Worm (Caenorhabditis elegans) whole organism, L4/young adult: ENCODE data around the gene mboa-2.

Experiments used
- W03F9.2 ChIP-seq: fragments of 150-350 bp; optimal IDR thresholded peaks from 2 replicates; lab custom pipeline; 2014; ENCODE audit warnings: missing biosample characterization, missing genetic modification characterization
- him-1 ChIP-seq: sonication (generic microtip); optimal IDR thresholded peaks from 2 replicates; lab custom pipeline; 2016; ENCODE audit warnings: missing genotype, missing genetic modification reagents, missing genetic modification characterization, missing compliant biosample characterization

DNA sequence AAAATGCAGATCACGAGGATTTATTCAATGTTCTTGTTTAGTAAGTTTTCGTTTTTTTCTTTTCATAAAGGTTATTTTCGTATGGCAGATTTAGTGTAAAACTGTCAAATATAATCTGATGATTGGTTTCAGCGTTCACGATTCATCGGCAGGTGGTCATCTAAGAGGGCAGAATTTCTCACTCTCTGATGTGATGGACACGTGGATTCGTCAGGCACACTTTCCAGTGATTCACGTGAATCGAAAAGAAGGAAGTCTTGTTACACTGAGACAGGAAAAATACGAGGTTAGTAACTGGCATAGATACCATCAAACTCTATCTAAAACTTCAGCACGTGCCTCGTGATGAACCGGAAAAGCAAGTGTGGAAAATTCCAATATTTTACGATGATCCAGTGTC, 27.6 kb downstream of the mboa-2 start:
- no peak for TF ChIP-seq W03F9.2
- TF ChIP-seq him-1 (tag; lab: Kevin White, UChicago): no peak
